Fruit fly (Drosophila melanogaster) whole organism, embryonic: ENCODE data around the gene CG17187.

ENCODE experiments used
- BEAF-32 ChIP-seq: fragments of 200-800 bp; sonication (Bioruptor generic); optimal IDR thresholded peaks from 3 replicates; lab custom pipeline; 2017; ENCODE audit warnings: missing biosample characterization, missing genetic modification characterization, mild to moderate bottlenecking, moderate library complexity, missing genetic modification reagents
- CG11456 ChIP-seq: fragments of 200-800 bp; sonication (Bioruptor generic); IDR thresholded peaks from 3 replicates; pipeline ENCODE4 v1.3.6; 2022; ENCODE audit warnings: missing biosample characterization, missing genetic modification characterization
- CG11560 ChIP-seq: fragments of 200-800 bp; sonication (Bioruptor generic); IDR thresholded peaks from 3 replicates; pipeline ENCODE4 v1.3.6; 2022; ENCODE audit warnings: missing biosample characterization, missing genetic modification characterization
- CG12299 ChIP-seq: fragments of 200-800 bp; sonication (Bioruptor generic); optimal IDR thresholded peaks from 2 replicates; lab custom pipeline; 2018; ENCODE audit warnings: missing biosample characterization, mild to moderate bottlenecking, missing genetic modification characterization
- CG1233 ChIP-seq: fragments of 200-800 bp; sonication (Bioruptor generic); optimal IDR thresholded peaks from 4 replicates; lab custom pipeline; 2018; ENCODE audit warnings: missing biosample characterization, mild to moderate bottlenecking, missing genetic modification characterization
- CG13287 ChIP-seq: fragments of 200-800 bp; sonication (Bioruptor generic); IDR thresholded peaks from 2 replicates; pipeline ENCODE4 v1.3.6; 2022; ENCODE audit warnings: missing biosample characterization, missing genetic modification characterization; ENCODE audit not compliant: partially characterized antibody
- CG14710 ChIP-seq: fragments of 200-800 bp; sonication (Bioruptor generic); optimal IDR thresholded peaks from 3 replicates; lab custom pipeline; 2019; ENCODE audit warnings: missing biosample characterization, mild to moderate bottlenecking, missing genetic modification characterization, moderate library complexity
- CG15514 ChIP-seq: fragments of 200-800 bp; sonication (Bioruptor generic); optimal IDR thresholded peaks from 3 replicates; lab custom pipeline; 2017; ENCODE audit warnings: missing biosample characterization, missing genetic modification characterization, mild to moderate bottlenecking, moderate library complexity, missing genetic modification reagents
- CG16863 ChIP-seq: fragments of 200-800 bp; sonication (Bioruptor generic); optimal IDR thresholded peaks from 3 replicates; lab custom pipeline; 2016; ENCODE audit warnings: missing biosample characterization, missing genetic modification characterization
- CG17186 ChIP-seq: fragments of 200-800 bp; sonication (Bioruptor generic); optimal IDR thresholded peaks from 3 replicates; lab custom pipeline; 2017; ENCODE audit warnings: missing biosample characterization, missing genetic modification reagents, missing genetic modification characterization
- CG17359 ChIP-seq: fragments of 200-800 bp; sonication (Bioruptor generic); optimal IDR thresholded peaks from 3 replicates; lab custom pipeline; 2018; ENCODE audit warnings: missing biosample characterization, mild to moderate bottlenecking, missing genetic modification characterization, moderate library complexity
- CG17361 ChIP-seq: fragments of 200-800 bp; sonication (Bioruptor generic); IDR thresholded peaks from 3 replicates; pipeline ENCODE4 v1.3.6; 2022; ENCODE audit warnings: missing biosample characterization, missing genetic modification characterization
- CG17802 ChIP-seq: fragments of 200-800 bp; sonication (Bioruptor generic); optimal IDR thresholded peaks from 2 replicates; lab custom pipeline; 2018; ENCODE audit warnings: missing biosample characterization, mild to moderate bottlenecking, missing genetic modification characterization, moderate library complexity
- CG17829 ChIP-seq: fragments of 200-800 bp; optimal IDR thresholded peaks from 2 replicates; lab custom pipeline; 2019; ENCODE audit warnings: missing biosample characterization, mild to moderate bottlenecking, missing genetic modification characterization, moderate library complexity
- CG2129 ChIP-seq: fragments of 200-800 bp; sonication (Bioruptor generic); IDR thresholded peaks from 2 replicates; pipeline ENCODE4 v1.3.6; 2022; ENCODE audit warnings: missing biosample characterization, missing genetic modification characterization; ENCODE audit not compliant: partially characterized antibody
- CG31365 ChIP-seq: fragments of 200-800 bp; sonication (Bioruptor generic); optimal IDR thresholded peaks from 2 replicates; lab custom pipeline; 2018; ENCODE audit warnings: missing biosample characterization, mild to moderate bottlenecking, missing genetic modification characterization
- CG3847 ChIP-seq: fragments of 200-800 bp; sonication (Bioruptor generic); IDR thresholded peaks from 2 replicates; pipeline ENCODE4 v1.3.6; 2022; ENCODE audit warnings: missing biosample characterization, missing genetic modification characterization
- CG4730 ChIP-seq: fragments of 200-800 bp; sonication (Bioruptor generic); IDR thresholded peaks from 2 replicates; pipeline ENCODE4 v1.3.6; 2022; ENCODE audit warnings: missing biosample characterization, missing genetic modification characterization
- CG6175 ChIP-seq: fragments of 200-800 bp; sonication (Bioruptor generic); IDR thresholded peaks from 3 replicates; pipeline ENCODE4 v1.3.6; 2022; ENCODE audit warnings: missing biosample characterization, missing genetic modification characterization
- CG7987 ChIP-seq: fragments of 200-800 bp; sonication (Bioruptor generic); optimal IDR thresholded peaks from 2 replicates; lab custom pipeline; 2018; ENCODE audit warnings: missing biosample characterization, mild to moderate bottlenecking, missing genetic modification characterization, moderate library complexity
- CG8089 ChIP-seq: fragments of 200-800 bp; sonication (Bioruptor generic); optimal IDR thresholded peaks from 3 replicates; lab custom pipeline; 2016; ENCODE audit warnings: missing biosample characterization, missing genetic modification characterization
- CG9797 ChIP-seq: fragments of 200-800 bp; sonication (Bioruptor generic); optimal IDR thresholded peaks from 3 replicates; lab custom pipeline; 2018; ENCODE audit warnings: missing biosample characterization, mild to moderate bottlenecking, missing genetic modification characterization
- D ChIP-seq, 2 experiments: fragments of 200-800 bp in 1 of 2; fragments of >200 bp in 1 of 2; sonication (Bioruptor generic) in 1 of 2; optimal IDR thresholded peaks; 2 replicates in 1 of 2; 3 replicates in 1 of 2; lab custom pipeline; 2017; ENCODE audit warnings: mild to moderate bottlenecking in 1 of 2, missing biosample characterization in 1 of 2, missing genetic modification characterization in 1 of 2, missing genetic modification reagents in 1 of 2
- Deaf1 ChIP-seq: fragments of 200-800 bp; optimal IDR thresholded peaks from 3 replicates; lab custom pipeline; 2019; ENCODE audit warnings: missing biosample characterization, mild to moderate bottlenecking, missing genetic modification characterization, moderate library complexity
- Dfd ChIP-seq, 2 experiments: fragments of >200 bp; optimal IDR thresholded peaks; 2 replicates each; lab custom pipeline; 2017; ENCODE audit warnings: missing biosample characterization in 2 of 2, missing genetic modification characterization in 2 of 2
- Dll ChIP-seq: fragments of 200-800 bp; sonication (Bioruptor generic); IDR thresholded peaks from 4 replicates; pipeline ENCODE4 v1.3.6; 2022; ENCODE audit warnings: missing biosample characterization, missing genetic modification characterization; ENCODE audit not compliant: partially characterized antibody
- ERR ChIP-seq: fragments of 200-800 bp; sonication (Bioruptor generic); optimal IDR thresholded peaks from 2 replicates; lab custom pipeline; 2016; ENCODE audit warnings: missing biosample characterization, missing genetic modification characterization
- Eip74EF ChIP-seq, 2 experiments: fragments of 200-800 bp in 1 of 2; fragments of >200 bp in 1 of 2; sonication (Bioruptor generic) in 1 of 2; optimal IDR thresholded peaks; 2 replicates each; lab custom pipeline; 2017 to 2019; ENCODE audit warnings: missing biosample characterization in 2 of 2, missing genetic modification characterization in 2 of 2, mild to moderate bottlenecking in 1 of 2, moderate library complexity in 1 of 2
- Ets65A ChIP-seq: fragments of 200-800 bp; sonication (Bioruptor generic); peaks from one replicate; lab custom pipeline; 2016; ENCODE audit warnings: missing biosample characterization, missing genetic modification characterization
- HLH54F ChIP-seq: fragments of 200-800 bp; sonication (Bioruptor generic); optimal IDR thresholded peaks from 3 replicates; lab custom pipeline; 2016; ENCODE audit warnings: missing biosample characterization, missing genetic modification characterization
- HLHmδ ChIP-seq: fragments of 200-800 bp; sonication (Bioruptor generic); optimal IDR thresholded peaks from 2 replicates; lab custom pipeline; 2018; ENCODE audit warnings: missing biosample characterization, mild to moderate bottlenecking, missing genetic modification characterization, moderate library complexity
- Mes4 ChIP-seq: fragments of 200-800 bp; sonication (Bioruptor generic); optimal IDR thresholded peaks from 2 replicates; lab custom pipeline; 2016; ENCODE audit warnings: missing biosample characterization, missing genetic modification characterization
- Sin3A ChIP-seq: fragments of >200 bp; optimal IDR thresholded peaks from 2 replicates; lab custom pipeline; 2018
- YL-1 ChIP-seq: fragments of 200-800 bp; sonication (Bioruptor generic); optimal IDR thresholded peaks from 3 replicates; lab custom pipeline; 2017; ENCODE audit warnings: missing biosample characterization, mild to moderate bottlenecking, missing genetic modification characterization
- al ChIP-seq: fragments of 200-800 bp; sonication (Bioruptor generic); IDR thresholded peaks from 2 replicates; pipeline ENCODE4 v1.3.6; 2022; ENCODE audit warnings: missing biosample characterization, missing genetic modification characterization
- amos ChIP-seq: fragments of 200-800 bp; sonication (Bioruptor generic); IDR thresholded peaks from 2 replicates; pipeline ENCODE4 v1.3.6; 2022; ENCODE audit warnings: missing biosample characterization, missing genetic modification characterization; ENCODE audit not compliant: partially characterized antibody
- crol ChIP-seq: fragments of 200-800 bp; sonication (Bioruptor generic); IDR thresholded peaks from 2 replicates; pipeline ENCODE4 v1.3.6; 2022; ENCODE audit warnings: missing biosample characterization, missing genetic modification characterization
- eyg ChIP-seq: fragments of 200-800 bp; sonication (Bioruptor generic); optimal IDR thresholded peaks from 3 replicates; lab custom pipeline; 2016; ENCODE audit warnings: missing biosample characterization, missing genetic modification characterization
- grau ChIP-seq: fragments of 200-800 bp; optimal IDR thresholded peaks from 3 replicates; lab custom pipeline; 2019; ENCODE audit warnings: missing biosample characterization, mild to moderate bottlenecking, missing genetic modification characterization, moderate library complexity
- kah ChIP-seq: fragments of 200-800 bp; sonication (Bioruptor generic); optimal IDR thresholded peaks from 2 replicates; lab custom pipeline; 2018; ENCODE audit warnings: missing biosample characterization, mild to moderate bottlenecking, missing genetic modification characterization
- kay ChIP-seq: fragments of 200-800 bp; sonication (Bioruptor generic); optimal IDR thresholded peaks from 2 replicates; lab custom pipeline; 2016; ENCODE audit warnings: missing biosample characterization, missing genetic modification characterization
- nerfin-1 ChIP-seq: fragments of 200-800 bp; sonication (Bioruptor generic); optimal IDR thresholded peaks from 3 replicates; lab custom pipeline; 2019; ENCODE audit warnings: missing biosample characterization, mild to moderate bottlenecking, missing genetic modification characterization, moderate library complexity
- onecut ChIP-seq: fragments of 200-800 bp; sonication (Bioruptor generic); IDR thresholded peaks from 2 replicates; pipeline ENCODE4 v1.3.6; 2022; ENCODE audit warnings: missing biosample characterization, missing genetic modification characterization
- pzg ChIP-seq: fragments of 200-800 bp; sonication (Bioruptor generic); optimal IDR thresholded peaks from 3 replicates; lab custom pipeline; 2018; ENCODE audit warnings: missing biosample characterization, mild to moderate bottlenecking, missing genetic modification characterization, moderate library complexity
- rib ChIP-seq: fragments of 200-800 bp; sonication (Bioruptor generic); IDR thresholded peaks from 2 replicates; pipeline ENCODE4 v1.3.6; 2022; ENCODE audit warnings: missing biosample characterization, missing genetic modification characterization
- sens ChIP-seq: fragments of 200-800 bp; sonication (Bioruptor generic); peaks from one replicate; lab custom pipeline; 2016; ENCODE audit warnings: missing biosample characterization, missing genetic modification characterization
- stwl ChIP-seq: fragments of 200-800 bp; sonication (Bioruptor generic); optimal IDR thresholded peaks from 3 replicates; lab custom pipeline; 2018; ENCODE audit warnings: missing biosample characterization, mild to moderate bottlenecking, missing genetic modification characterization, moderate library complexity
- tap ChIP-seq: fragments of 200-800 bp; optimal IDR thresholded peaks from 3 replicates; lab custom pipeline; 2019; ENCODE audit warnings: missing biosample characterization, mild to moderate bottlenecking, missing genetic modification characterization, moderate library complexity
- tna ChIP-seq: fragments of 200-800 bp; sonication (Bioruptor generic); IDR thresholded peaks from 2 replicates; pipeline ENCODE4 v1.3.6; 2022; ENCODE audit warnings: missing biosample characterization, missing genetic modification characterization; ENCODE audit not compliant: partially characterized antibody
- zen2 ChIP-seq: fragments of 200-800 bp; sonication (Bioruptor generic); IDR thresholded peaks from 3 replicates; pipeline ENCODE4 v1.3.6; 2022; ENCODE audit warnings: missing biosample characterization, missing genetic modification characterization; ENCODE audit not compliant: partially characterized antibody

The CG17187 gene

DNA sequence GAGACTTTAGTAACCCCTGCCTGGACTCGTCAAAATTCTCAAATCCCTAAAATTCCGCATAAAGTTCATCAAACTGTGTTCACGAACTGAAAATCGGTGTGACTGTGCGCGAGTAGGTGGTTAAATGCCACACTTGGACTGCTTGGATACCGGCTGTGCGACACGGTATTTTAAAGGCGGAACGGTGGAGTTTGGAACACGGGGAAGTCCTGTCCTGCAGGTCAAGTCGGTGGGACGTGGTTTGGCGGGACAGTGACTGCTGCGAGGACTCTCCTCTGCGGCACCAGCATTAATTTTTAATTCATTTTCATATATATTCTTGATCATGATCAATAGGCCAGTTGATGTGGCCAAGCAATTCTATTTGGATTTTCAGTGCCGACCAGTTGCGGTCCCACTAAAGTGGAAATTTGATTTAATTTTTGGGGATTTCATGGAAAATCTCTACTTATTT, 3.3 kb upstream of the CG17187 start, which contains the start of the genes Arfip and CG17721 (continued):
- TF ChIP-seq al (GFP tag; lab: Robert Waterston, UW) (no peak), Eip74EF (GFP tag; optimal IDR thresholded peaks at IDR 0.05; lab: Kevin White, UChicago) (no peak), crol (GFP tag; lab: Robert Waterston, UW) (no peak), onecut (GFP tag; lab: Robert Waterston, UW) (no peak), CG3847 (GFP tag; lab: Robert Waterston, UW) (0 out of 2 replicates have a peak, but pooled peaks have one; percentile 23), CG17361 (GFP tag; lab: Robert Waterston, UW) (0 out of 3 replicates have a peak, but pooled peaks have one; percentile 17), HLHmδ (GFP tag; lab: Kevin White, UChicago) (peak; percentile 12), CG4730 (no peak), CG31365 (peak; percentile 89), CG12299 (tag; lab: Kevin White, UChicago) (peak; percentile 26), HLH54F (GFP tag; lab: Kevin White, UChicago) (no peak), CG15514 (peak; percentile 57), Sin3A (peak; percentile 93), pzg (GFP tag; lab: Kevin White, UChicago) (peak; percentile 89), CG11456 (GFP tag; lab: Robert Waterston, UW) (no peak), ERR (GFP tag; lab: Kevin White, UChicago) (no peak), D (optimal IDR thresholded peaks at IDR 0.05; lab: Kevin White, UChicago) (peak; percentile 51), D (GFP tag; optimal IDR thresholded peaks at IDR 0.05; lab: Kevin White, UChicago) (no peak), Deaf1 (tag; lab: Kevin White, UChicago) (no peak), CG17802 (tag; lab: Kevin White, UChicago) (peak; percentile 5), CG6175 (GFP tag; lab: Robert Waterston, UW) (no peak), YL-1 (peak; percentile 55), sens (GFP tag; lab: Kevin White, UChicago) (peak; percentile 88), CG13287 (GFP tag; lab: Robert Waterston, UW) (peak; percentile 32; the same call in 1 of the 2 replicates), zen2 (no peak), CG17359 (tag; lab: Kevin White, UChicago) (no peak), CG14710 (peak; percentile 93), tap (no peak), eyg (GFP tag; lab: Kevin White, UChicago) (no peak), CG1233 (GFP tag; lab: Kevin White, UChicago) (no peak), CG17829 (peak; percentile 49), Ets65A (GFP tag; lab: Kevin White, UChicago) (peak; percentile 59), CG2129 (GFP tag; lab: Robert Waterston, UW) (no peak), BEAF-32 (GFP tag; lab: Kevin White, UChicago) (peak; percentile 49), CG9797 (GFP tag; lab: Kevin White, UChicago) (peak; percentile 92), CG11560 (tag; lab: Robert Waterston, UW) (no peak), amos (GFP tag; lab: Robert Waterston, UW) (peak; percentile 34), CG17186 (GFP tag; lab: Kevin White, UChicago) (peak; percentile 31), Dll (GFP tag; lab: Robert Waterston, UW) (no peak), CG8089 (GFP tag; lab: Kevin White, UChicago) (no peak), CG16863 (no peak), kah (GFP tag; lab: Kevin White, UChicago) (no peak), CG7987 (GFP tag; lab: Kevin White, UChicago) (no peak), stwl (tag; lab: Kevin White, UChicago) (peak; percentile 44), kay (no peak), rib (GFP tag; lab: Robert Waterston, UW) (no peak), Dfd (GFP tag; optimal IDR thresholded peaks at IDR 0.05; lab: Kevin White, UChicago) (no peak), nerfin-1 (tag; lab: Kevin White, UChicago) (peak; percentile 9), grau (tag; lab: Kevin White, UChicago) (peak; percentile 20), tna (GFP tag; lab: Robert Waterston, UW) (no peak), Mes4 (GFP tag; lab: Kevin White, UChicago) (no peak)
